Worm (Caenorhabditis elegans): ENCODE measurements around the gene str-149.

ce11 chrV:16540657-16541056 lies 32.6 kb upstream of the str-149 start:
- no peak for TF ChIP-seq elt-2 (tag; optimal IDR thresholded peaks at IDR 0.05)
- TF ChIP-seq nhr-12 (tag; optimal IDR thresholded peaks at IDR 0.05): no peak
- TF ChIP-seq ztf-11 (tag; optimal IDR thresholded peaks at IDR 0.05): no peak
- no peak for TF ChIP-seq mdl-1 (tag; optimal IDR thresholded peaks at IDR 0.05)
- no peak for TF ChIP-seq ceh-82 (tag; optimal IDR thresholded peaks at IDR 0.05)
- TF ChIP-seq R02D3.7 (tag; optimal IDR thresholded peaks at IDR 0.05): no peak
- TF ChIP-seq ztf-4 (tag; optimal IDR thresholded peaks at IDR 0.05): no peak

Data from whole organism, L3 larva.